Fruit fly (Drosophila melanogaster): ENCODE data around the gene Ppcs.

DNA sequence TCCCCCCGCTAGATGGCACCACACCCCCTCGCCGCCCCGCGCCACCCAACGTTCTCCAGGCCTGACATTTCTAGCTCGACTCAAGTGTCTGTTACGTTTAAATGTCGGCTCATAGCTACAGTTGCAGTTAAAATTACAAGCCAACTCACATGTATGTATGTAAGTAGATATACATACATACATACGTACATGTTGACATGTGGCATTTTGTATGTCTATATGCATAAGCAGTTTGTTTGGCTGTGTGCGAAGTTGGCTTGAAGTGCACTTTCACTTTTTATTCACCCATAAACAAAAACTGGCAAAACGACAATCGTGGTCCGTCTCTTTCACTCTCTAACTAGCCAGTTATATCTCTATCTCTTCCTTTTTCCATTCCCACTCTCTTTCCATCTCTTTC is 35.1 kb upstream of the Ppcs start:
- TF ChIP-seq pan (optimal IDR thresholded peaks at IDR 0.05) (no peak), lola (GFP tag; optimal IDR thresholded peaks at IDR 0.05) (no peak), h (GFP tag; optimal IDR thresholded peaks at IDR 0.05) (no peak)

Measured in whole organism, wandering third instar larva.